Worm (Caenorhabditis elegans) whole organism, L3 larva: ENCODE data around the gene C13A2.7.
"Not testable (repeated sequence)": the region's sequence is repeated elsewhere in the genome, so short reads cannot be mapped to it uniquely, and the experiment has no call there.

Source experiments
- elt-3 ChIP-seq, 3 experiments: fragments of 150-350 bp in 1 of 3; sonication (generic microtip) in 2 of 3; optimal IDR thresholded peaks; 2 replicates in 2 of 3; 4 replicates in 1 of 3; lab custom pipeline; 2014 to 2017; ENCODE audit warnings: missing biosample characterization in 3 of 3, missing genetic modification characterization in 3 of 3
- fos-1 ChIP-seq: fragments of 150-350 bp; optimal IDR thresholded peaks from 2 replicates; lab custom pipeline; 2014; ENCODE audit warnings: missing biosample characterization, missing genetic modification characterization
- jun-1 ChIP-seq: fragments of 150-350 bp; optimal IDR thresholded peaks from 2 replicates; lab custom pipeline; 2014; ENCODE audit warnings: missing biosample characterization, missing genetic modification reagents, missing genetic modification characterization
- lin-15B ChIP-seq: fragments of 150-350 bp; optimal IDR thresholded peaks from 2 replicates; lab custom pipeline; 2014; ENCODE audit warnings: missing biosample characterization, missing genetic modification characterization
- snpc-4 ChIP-seq: fragments of 150-350 bp; optimal IDR thresholded peaks from 2 replicates; lab custom pipeline; 2014; ENCODE audit warnings: missing biosample characterization, missing genetic modification characterization

DNA sequence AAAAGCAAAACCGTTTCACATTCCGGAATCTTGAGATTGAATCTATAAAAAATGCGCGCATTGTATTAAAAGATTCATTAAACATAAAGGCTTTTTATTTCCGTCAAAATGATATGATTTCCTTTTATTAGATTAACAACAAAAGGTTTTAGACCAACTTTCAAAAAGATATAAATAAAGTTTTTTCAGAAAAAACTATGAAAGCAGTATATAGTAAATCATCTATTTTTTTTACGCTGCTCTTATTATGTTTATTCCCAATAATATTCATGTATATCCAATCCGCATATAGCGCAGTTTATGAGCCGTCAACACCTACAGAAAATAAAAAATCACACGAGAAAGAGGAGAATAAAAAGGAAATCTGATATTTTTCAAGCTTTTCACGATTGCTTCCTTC lies 38.4 kb downstream of the C13A2.7 start, which contains the start of gene F07G11.2:
- TF ChIP-seq jun-1 (tag; lab: Kevin White, UChicago); lin-15B; snpc-4; fos-1 (tag; lab: Kevin White, UChicago); elt-3 (tag; optimal IDR thresholded peaks at IDR 0.05; lab: Kevin White, UChicago): not testable (repeated sequence)
